Worm (Caenorhabditis elegans): ENCODE data around the gene rfth-1.

DNA sequence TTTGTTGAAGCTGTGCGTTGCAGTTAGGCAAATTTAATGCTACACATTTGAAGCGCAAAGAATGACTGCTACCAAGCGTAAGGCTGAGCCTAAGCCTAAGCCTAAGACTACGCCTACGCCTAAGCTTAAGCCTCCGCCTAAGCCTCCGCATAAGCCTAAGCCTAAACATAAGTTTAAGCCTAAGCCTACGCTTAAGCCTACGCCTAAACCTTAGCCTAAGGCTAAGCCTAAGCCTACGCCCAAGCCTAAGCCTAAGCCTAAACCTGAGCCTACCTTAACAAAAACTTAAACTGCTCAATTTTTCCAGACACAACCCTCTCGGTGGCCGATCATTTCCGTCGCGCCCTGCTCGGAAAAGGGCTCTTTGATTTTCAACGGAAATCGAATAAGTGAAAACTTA is 51.8 kb downstream of the rfth-1 start:
- TF ChIP-seq nhr-77 (tag; optimal IDR thresholded peaks at IDR 0.05) (no peak), nhr-76 (tag; optimal IDR thresholded peaks at IDR 0.05) (no peak), nhr-11 (tag; optimal IDR thresholded peaks at IDR 0.05) (no peak), elt-2 (tag; optimal IDR thresholded peaks at IDR 0.05) (no peak)

All from whole organism, L3 larva.